In the genomic region with DNA sequence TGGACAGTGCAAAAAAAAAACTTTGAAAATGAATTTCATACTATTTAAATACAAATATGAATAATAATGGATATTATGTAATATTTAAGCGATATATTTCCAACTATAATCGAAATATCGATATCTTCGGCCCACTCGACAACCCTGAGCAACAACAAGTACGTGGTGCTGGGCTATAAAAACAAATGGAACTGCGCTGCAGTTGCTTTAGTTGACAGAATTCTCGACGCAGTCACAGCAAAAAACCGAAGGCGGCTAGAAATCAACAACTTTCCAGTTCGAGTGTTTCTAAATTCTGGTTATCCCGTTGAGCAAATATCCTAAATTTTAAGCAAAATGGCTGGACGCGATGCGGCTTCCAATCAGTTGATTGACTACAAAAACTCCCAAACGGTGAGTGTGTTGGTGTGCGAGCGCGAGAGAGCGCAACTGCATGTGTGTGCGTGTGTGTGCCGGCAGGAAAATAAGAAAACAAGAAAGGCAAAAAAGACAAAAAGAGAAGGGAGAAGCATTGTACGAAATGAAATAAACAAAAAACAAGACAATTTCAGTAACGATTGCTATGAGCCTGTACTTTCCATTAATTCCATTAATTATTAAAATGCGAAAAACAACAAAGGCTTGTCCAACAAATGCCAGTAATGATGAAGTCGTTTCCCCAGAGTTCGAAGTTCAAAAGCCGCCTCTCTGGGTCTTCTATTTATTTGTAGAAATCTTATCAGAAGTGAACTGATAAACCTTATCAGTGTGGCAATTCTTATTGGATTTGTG, we compare ENCODE assay signal across 1 fruit fly cellular context.
TF ChIP-seq lines count a peak whose summit lies in the region.

A gene (plus strand): TSS at position 155 of the 771 bp plus-strand sequence.

TF ChIP-seq in whole organism, embryonic, 481 proteins besides CTCF, POLR2A, EP300 and RAD21 (continued from another document):
- TF ChIP-seq vvl (GFP tag; IDR thresholded peaks at IDR 0.05; lab: Robert Waterston, UW) (peak; percentile 72; the same call in 1 of the 2 replicates), wor (GFP tag; IDR thresholded peaks at IDR 0.05; lab: Robert Waterston, UW) (no peak), NFAT (GFP tag; IDR thresholded peaks at IDR 0.05; lab: Robert Waterston, UW) (no peak), dati (GFP tag; IDR thresholded peaks at IDR 0.05; lab: Robert Waterston, UW) (no peak), tin (GFP tag; optimal IDR thresholded peaks at IDR 0.05; lab: Kevin White, UChicago) (peak; percentile 41), Adf1 (GFP tag; IDR thresholded peaks at IDR 0.05; lab: Robert Waterston, UW) (peak; percentile 44), CG12744 (GFP tag; optimal IDR thresholded peaks at IDR 0.05; lab: Kevin White, UChicago) (peak; percentile 10), dysf (GFP tag; IDR thresholded peaks at IDR 0.05; lab: Robert Waterston, UW) (no peak; the same call in 2 of the 3 replicates), CG14860 (GFP tag; IDR thresholded peaks at IDR 0.05; lab: Robert Waterston, UW; ENCODE audit: partially characterized antibody) (no peak; the same call in 1 of the 3 replicates), grau (tag; optimal IDR thresholded peaks at IDR 0.05; lab: Kevin White, UChicago) (peak; percentile 46), CG17912 (GFP tag; optimal IDR thresholded peaks at IDR 0.05; lab: Kevin White, UChicago) (peak; percentile 21), Gsc (GFP tag; IDR thresholded peaks at IDR 0.05; lab: Robert Waterston, UW) (no peak), az2 (GFP tag; optimal IDR thresholded peaks at IDR 0.05; lab: Kevin White, UChicago) (peak; percentile 26), Opbp (GFP tag; IDR thresholded peaks at IDR 0.05; lab: Robert Waterston, UW; ENCODE audit: partially characterized antibody) (peak; percentile 80; the same call in 2 of the 3 replicates), kni (GFP tag; optimal IDR thresholded peaks at IDR 0.05; lab: Kevin White, UChicago) (peak; percentile 17), CG2116 (GFP tag; optimal IDR thresholded peaks at IDR 0.05; lab: Kevin White, UChicago) (peak; percentile 50), CG15011 (GFP tag; optimal IDR thresholded peaks at IDR 0.05; lab: Kevin White, UChicago) (no peak), CG13296 (GFP tag; optimal IDR thresholded peaks at IDR 0.05; lab: Kevin White, UChicago) (peak; percentile 10), CG4282 (GFP tag; optimal IDR thresholded peaks at IDR 0.05; lab: Kevin White, UChicago) (peak; percentile 7), CG3726 (GFP tag; IDR thresholded peaks at IDR 0.05; lab: Robert Waterston, UW) (no peak), ind (GFP tag; optimal IDR thresholded peaks at IDR 0.05; lab: Kevin White, UChicago) (peak; percentile 45), CG30403 (GFP tag; optimal IDR thresholded peaks at IDR 0.05; lab: Kevin White, UChicago) (peak; percentile 63), ERR (GFP tag; optimal IDR thresholded peaks at IDR 0.05; lab: Kevin White, UChicago) (no peak), Sry-δ (GFP tag; optimal IDR thresholded peaks at IDR 0.05; lab: Kevin White, UChicago) (peak; percentile 48), peb (GFP tag; IDR thresholded peaks at IDR 0.05; lab: Robert Waterston, UW) (no peak), Chrac-16 (GFP tag; optimal IDR thresholded peaks at IDR 0.05; lab: Kevin White, UChicago) (peak; percentile 27), CG7357 (GFP tag; IDR thresholded peaks at IDR 0.05; lab: Robert Waterston, UW) (0 out of 3 replicates have a peak, but pooled peaks have one; percentile 21), gsb-n (tag; optimal IDR thresholded peaks at IDR 0.05; lab: Kevin White, UChicago) (peak; percentile 20), CG1603 (tag; optimal IDR thresholded peaks at IDR 0.05; lab: Kevin White, UChicago) (peak; percentile 54), Hand (GFP tag; optimal IDR thresholded peaks at IDR 0.05; lab: Kevin White, UChicago) (peak; percentile 30), CG18476 (GFP tag; optimal IDR thresholded peaks at IDR 0.05; lab: Kevin White, UChicago) (peak; percentile 37), lab (GFP tag; optimal IDR thresholded peaks at IDR 0.05; lab: Kevin White, UChicago) (peak; percentile 71), CG6765 (GFP tag; optimal IDR thresholded peaks at IDR 0.05; lab: Kevin White, UChicago) (peak; percentile 43), hbn (GFP tag; IDR thresholded peaks at IDR 0.05; lab: Robert Waterston, UW; ENCODE audit: partially characterized antibody) (peak; percentile 86), CG15073 (GFP tag; optimal IDR thresholded peaks at IDR 0.05; lab: Kevin White, UChicago) (no peak), crp (GFP tag; optimal IDR thresholded peaks at IDR 0.05; lab: Kevin White, UChicago) (peak in 1 of 2 experiments; percentile 12), vfl (GFP tag; optimal IDR thresholded peaks at IDR 0.05; lab: Kevin White, UChicago) (peak; percentile 52), CG42726 (GFP tag; IDR thresholded peaks at IDR 0.05; lab: Robert Waterston, UW; ENCODE audit: partially characterized antibody) (peak; percentile 50; the same call in 1 of the 2 replicates), dm (GFP tag; optimal IDR thresholded peaks at IDR 0.05; lab: Kevin White, UChicago) (no peak), CG34224 (GFP tag; IDR thresholded peaks at IDR 0.05; lab: Robert Waterston, UW; ENCODE audit: partially characterized antibody) (peak; percentile 89), CG10959 (GFP tag; IDR thresholded peaks at IDR 0.05; lab: Robert Waterston, UW) (no peak), CG12659 (GFP tag; optimal IDR thresholded peaks at IDR 0.05; lab: Kevin White, UChicago) (peak; percentile 50), CG11456 (GFP tag; IDR thresholded peaks at IDR 0.05; lab: Robert Waterston, UW) (no peak), kay (GFP tag; optimal IDR thresholded peaks at IDR 0.05; lab: Kevin White, UChicago) (no peak), HLH3B (GFP tag; IDR thresholded peaks at IDR 0.05; lab: Robert Waterston, UW) (no peak), CG31441 (GFP tag; IDR thresholded peaks at IDR 0.05; lab: Robert Waterston, UW) (0 out of 2 replicates have a peak, but pooled peaks have one; percentile 26), pum (GFP tag; optimal IDR thresholded peaks at IDR 0.05; lab: Kevin White, UChicago) (no peak), psq (GFP tag; optimal IDR thresholded peaks at IDR 0.05; lab: Kevin White, UChicago) (peak; percentile 55), Sin3A (optimal IDR thresholded peaks at IDR 0.05; lab: Kevin White, UChicago) (peak; percentile 1), ash1 (GFP tag; optimal IDR thresholded peaks at IDR 0.05; lab: Kevin White, UChicago) (no peak), CG14014 (GFP tag; IDR thresholded peaks at IDR 0.05; lab: Robert Waterston, UW) (peak; percentile 46; the same call in 1 of the 2 replicates), ato (GFP tag; IDR thresholded peaks at IDR 0.05; lab: Robert Waterston, UW; ENCODE audit: partially characterized antibody) (peak; percentile 32; the same call in 1 of the 2 replicates), Taf1 (GFP tag; IDR thresholded peaks at IDR 0.05; lab: Robert Waterston, UW) (no peak), Fer1 (GFP tag; optimal IDR thresholded peaks at IDR 0.05; lab: Kevin White, UChicago) (peak; percentile 48), CG4617 (GFP tag; optimal IDR thresholded peaks at IDR 0.05; lab: Kevin White, UChicago; ENCODE audit: borderline replicate concordance) (peak; percentile 84), Ets97D (GFP tag; optimal IDR thresholded peaks at IDR 0.05; lab: Kevin White, UChicago) (peak; percentile 25), CG12769 (tag; optimal IDR thresholded peaks at IDR 0.05; lab: Kevin White, UChicago) (no peak), ftz-f1 (GFP tag; optimal IDR thresholded peaks at IDR 0.05; lab: Kevin White, UChicago) (peak; percentile 73), CG2875 (GFP tag; optimal IDR thresholded peaks at IDR 0.05; lab: Kevin White, UChicago) (no peak), ci (GFP tag; IDR thresholded peaks at IDR 0.05; lab: Robert Waterston, UW) (peak; percentile 52; the same call in 2 of the 3 replicates), CG12942 (GFP tag; optimal IDR thresholded peaks at IDR 0.05; lab: Kevin White, UChicago) (no peak), CG1792 (GFP tag; optimal IDR thresholded peaks at IDR 0.05; lab: Kevin White, UChicago) (no peak), Myb (GFP tag; optimal IDR thresholded peaks at IDR 0.05; lab: Kevin White, UChicago) (peak; percentile 25), Hr78 (GFP tag; optimal IDR thresholded peaks at IDR 0.05; lab: Kevin White, UChicago) (peak in 1 of 2 experiments; percentile 98), odd (GFP tag; optimal IDR thresholded peaks at IDR 0.05; lab: Kevin White, UChicago) (no peak), Asciz (GFP tag; optimal IDR thresholded peaks at IDR 0.05; lab: Kevin White, UChicago) (peak; percentile 0), CG15696 (tag; optimal IDR thresholded peaks at IDR 0.05; lab: Kevin White, UChicago) (peak; percentile 36), pan (optimal IDR thresholded peaks at IDR 0.05; lab: Kevin White, UChicago) (no peak), pan (GFP tag; optimal IDR thresholded peaks at IDR 0.05 in 1 of 2, IDR thresholded peaks at IDR 0.05 in 1 of 2) (peak in 1 of 2 experiments; percentile 37), Mrtf (GFP tag; IDR thresholded peaks at IDR 0.05; lab: Robert Waterston, UW) (no peak; the same call in 2 of the 3 replicates), CHES-1-like (GFP tag; optimal IDR thresholded peaks at IDR 0.05; lab: Kevin White, UChicago) (peak; percentile 43), CG2199 (GFP tag; IDR thresholded peaks at IDR 0.05; lab: Robert Waterston, UW) (peak; percentile 64; the same call in 1 of the 3 replicates), CG17186 (GFP tag; optimal IDR thresholded peaks at IDR 0.05; lab: Kevin White, UChicago) (peak; percentile 30), Hr3 (GFP tag; optimal IDR thresholded peaks at IDR 0.05; lab: Kevin White, UChicago) (peak; percentile 17), Lpt (GFP tag; optimal IDR thresholded peaks at IDR 0.05; lab: Kevin White, UChicago) (no peak), CG10209 (GFP tag; optimal IDR thresholded peaks at IDR 0.05; lab: Kevin White, UChicago) (peak; percentile 24), CG17385 (GFP tag; optimal IDR thresholded peaks at IDR 0.05; lab: Kevin White, UChicago) (peak; percentile 36), z (GFP tag; IDR thresholded peaks at IDR 0.05; lab: Robert Waterston, UW) (no peak), CG15269 (tag; optimal IDR thresholded peaks at IDR 0.05; lab: Kevin White, UChicago) (peak; percentile 75), kah (GFP tag; optimal IDR thresholded peaks at IDR 0.05; lab: Kevin White, UChicago) (peak; percentile 17), Bteb2 (GFP tag; optimal IDR thresholded peaks at IDR 0.05; lab: Kevin White, UChicago) (no peak), Dad (GFP tag; optimal IDR thresholded peaks at IDR 0.05; lab: Kevin White, UChicago) (peak; percentile 33), CG15514 (GFP tag; optimal IDR thresholded peaks at IDR 0.05; lab: Kevin White, UChicago) (peak; percentile 45), CG11398 (GFP tag; optimal IDR thresholded peaks at IDR 0.05; lab: Kevin White, UChicago) (no peak), mam (GFP tag; optimal IDR thresholded peaks at IDR 0.05; lab: Kevin White, UChicago) (no peak), Hsf (GFP tag; optimal IDR thresholded peaks at IDR 0.05; lab: Kevin White, UChicago) (peak; percentile 36), onecut (GFP tag; IDR thresholded peaks at IDR 0.05; lab: Robert Waterston, UW) (peak; percentile 18; the same call in 1 of the 2 replicates), nerfin-2 (GFP tag; IDR thresholded peaks at IDR 0.05; lab: Robert Waterston, UW; ENCODE audit: partially characterized antibody) (peak; percentile 78; the same call in 1 of the 2 replicates), lbe (GFP tag; optimal IDR thresholded peaks at IDR 0.05; lab: Kevin White, UChicago) (peak; percentile 66), Sox100B (GFP tag; optimal IDR thresholded peaks at IDR 0.05; lab: Kevin White, UChicago) (peak; percentile 19), CG4854 (GFP tag; optimal IDR thresholded peaks at IDR 0.05; lab: Kevin White, UChicago) (no peak)
